Fruit fly (Drosophila melanogaster) whole organism, embryonic: Measurements from ENCODE around the gene CG12507.

Experiments used
- Blimp-1 ChIP-seq: fragments of 200-800 bp; sonication (Bioruptor generic); optimal IDR thresholded peaks from 3 replicates; lab custom pipeline; 2018; ENCODE audit warnings: missing biosample characterization, missing genetic modification characterization, mild to moderate bottlenecking, moderate library complexity, missing genetic modification reagents
- C15 ChIP-seq: fragments of 200-800 bp; sonication (Bioruptor generic); IDR thresholded peaks from 3 replicates; pipeline ENCODE4 v1.3.6; 2022; ENCODE audit warnings: missing biosample characterization, missing genetic modification characterization
- CG13775 ChIP-seq: fragments of 200-800 bp; sonication (Bioruptor generic); optimal IDR thresholded peaks from 3 replicates; lab custom pipeline; 2017; ENCODE audit warnings: missing biosample characterization, mild to moderate bottlenecking, missing genetic modification characterization
- CG14667 ChIP-seq: fragments of 200-800 bp; sonication (Bioruptor generic); IDR thresholded peaks from 2 replicates; pipeline ENCODE4 v1.3.6; 2022; ENCODE audit warnings: missing biosample characterization, missing genetic modification characterization
- CG14710 ChIP-seq: fragments of 200-800 bp; sonication (Bioruptor generic); optimal IDR thresholded peaks from 3 replicates; lab custom pipeline; 2019; ENCODE audit warnings: missing biosample characterization, mild to moderate bottlenecking, missing genetic modification characterization, moderate library complexity
- CG1603 ChIP-seq: fragments of 200-800 bp; sonication (Bioruptor generic); optimal IDR thresholded peaks from 2 replicates; lab custom pipeline; 2019; ENCODE audit warnings: missing biosample characterization, mild to moderate bottlenecking, missing genetic modification characterization, moderate library complexity
- CG17328 ChIP-seq: fragments of 200-800 bp; sonication (Bioruptor generic); IDR thresholded peaks from 2 replicates; pipeline ENCODE4 v1.3.6; 2022; ENCODE audit warnings: missing biosample characterization, missing genetic modification characterization
- CG17568 ChIP-seq: fragments of 200-800 bp; sonication (Bioruptor generic); optimal IDR thresholded peaks from 2 replicates; lab custom pipeline; 2018; ENCODE audit warnings: missing biosample characterization, mild to moderate bottlenecking, missing genetic modification characterization, moderate library complexity
- CG18619 ChIP-seq: fragments of 200-800 bp; sonication (Bioruptor generic); optimal IDR thresholded peaks from 3 replicates; lab custom pipeline; 2017; ENCODE audit warnings: missing biosample characterization, mild to moderate bottlenecking, missing genetic modification characterization
- CG30020 ChIP-seq: fragments of 200-800 bp; optimal IDR thresholded peaks from 2 replicates; lab custom pipeline; 2019; ENCODE audit warnings: missing biosample characterization, mild to moderate bottlenecking, missing genetic modification characterization, moderate library complexity
- CG32767 ChIP-seq: fragments of 200-800 bp; sonication (Bioruptor generic); IDR thresholded peaks from 2 replicates; pipeline ENCODE4 v1.3.6; 2022; ENCODE audit warnings: missing biosample characterization, missing genetic modification characterization
- CG4328 ChIP-seq: fragments of 200-800 bp; sonication (Bioruptor generic); optimal IDR thresholded peaks from 3 replicates; lab custom pipeline; 2017; ENCODE audit warnings: missing biosample characterization, missing genetic modification reagents, missing genetic modification characterization
- CG4707 ChIP-seq: fragments of 200-800 bp; sonication (Bioruptor generic); optimal IDR thresholded peaks from 2 replicates; lab custom pipeline; 2018; ENCODE audit warnings: missing biosample characterization, mild to moderate bottlenecking, missing genetic modification characterization, moderate library complexity
- CG5953 ChIP-seq: fragments of 200-800 bp; sonication (Bioruptor generic); IDR thresholded peaks from 2 replicates; pipeline ENCODE4 v1.3.6; 2022; ENCODE audit warnings: missing biosample characterization, missing genetic modification characterization
- CG6175 ChIP-seq: fragments of 200-800 bp; sonication (Bioruptor generic); IDR thresholded peaks from 3 replicates; pipeline ENCODE4 v1.3.6; 2022; ENCODE audit warnings: missing biosample characterization, missing genetic modification characterization
- CG8281 ChIP-seq: fragments of 200-800 bp; sonication (Bioruptor generic); optimal IDR thresholded peaks from 2 replicates; lab custom pipeline; 2018; ENCODE audit warnings: missing biosample characterization, mild to moderate bottlenecking, missing genetic modification characterization, moderate library complexity
- CG8478 ChIP-seq: fragments of >200 bp; optimal IDR thresholded peaks from 2 replicates; lab custom pipeline; 2018
- CG9797 ChIP-seq: fragments of 200-800 bp; sonication (Bioruptor generic); optimal IDR thresholded peaks from 3 replicates; lab custom pipeline; 2018; ENCODE audit warnings: missing biosample characterization, mild to moderate bottlenecking, missing genetic modification characterization
- CG9817 ChIP-seq: fragments of 200-800 bp; sonication (Bioruptor generic); optimal IDR thresholded peaks from 2 replicates; lab custom pipeline; 2018; ENCODE audit warnings: missing biosample characterization, mild to moderate bottlenecking, missing genetic modification characterization, moderate library complexity
- CoRest ChIP-seq: fragments of 200-800 bp; sonication (Bioruptor generic); optimal IDR thresholded peaks from 3 replicates; lab custom pipeline; 2018; ENCODE audit warnings: missing biosample characterization, mild to moderate bottlenecking, missing genetic modification characterization, moderate library complexity
- D ChIP-seq, 2 experiments: fragments of 200-800 bp in 1 of 2; fragments of >200 bp in 1 of 2; sonication (Bioruptor generic) in 1 of 2; optimal IDR thresholded peaks; 2 replicates in 1 of 2; 3 replicates in 1 of 2; lab custom pipeline; 2017; ENCODE audit warnings: mild to moderate bottlenecking in 1 of 2, missing biosample characterization in 1 of 2, missing genetic modification characterization in 1 of 2, missing genetic modification reagents in 1 of 2
- Dbx ChIP-seq: fragments of 200-800 bp; sonication (Bioruptor generic); IDR thresholded peaks from 3 replicates; pipeline ENCODE4 v1.3.6; 2022; ENCODE audit warnings: missing biosample characterization, missing genetic modification characterization
- Dref ChIP-seq: fragments of 200-800 bp; sonication (Bioruptor generic); IDR thresholded peaks from 2 replicates; pipeline ENCODE4 v1.3.6; 2022; ENCODE audit warnings: missing biosample characterization, missing genetic modification characterization
- Ets97D ChIP-seq: fragments of 200-800 bp; sonication (Bioruptor generic); optimal IDR thresholded peaks from 3 replicates; lab custom pipeline; 2016; ENCODE audit warnings: missing biosample characterization, missing genetic modification characterization
- Fer1 ChIP-seq: fragments of 200-800 bp; sonication (Bioruptor generic); optimal IDR thresholded peaks from 2 replicates; lab custom pipeline; 2017; ENCODE audit warnings: missing biosample characterization, mild to moderate bottlenecking, missing genetic modification characterization
- HLH3B ChIP-seq: fragments of 200-800 bp; sonication (Bioruptor generic); IDR thresholded peaks from 2 replicates; pipeline ENCODE4 v1.3.6; 2022; ENCODE audit warnings: missing biosample characterization, missing genetic modification characterization
- Mrtf ChIP-seq: fragments of 200-800 bp; sonication (Bioruptor generic); IDR thresholded peaks from 3 replicates; pipeline ENCODE4 v1.3.6; 2022; ENCODE audit warnings: missing biosample characterization, missing genetic modification characterization
- NFAT ChIP-seq: fragments of 200-800 bp; sonication (Bioruptor generic); IDR thresholded peaks from 2 replicates; pipeline ENCODE4 v1.3.6; 2022; ENCODE audit warnings: missing biosample characterization, missing genetic modification characterization
- Oaz ChIP-seq: fragments of 200-800 bp; sonication (Bioruptor generic); IDR thresholded peaks from 2 replicates; pipeline ENCODE4 v1.3.6; 2022; ENCODE audit warnings: missing biosample characterization, missing genetic modification characterization
- PHDP ChIP-seq: fragments of 200-800 bp; sonication (Bioruptor generic); optimal IDR thresholded peaks from 3 replicates; lab custom pipeline; 2018; ENCODE audit warnings: missing biosample characterization, mild to moderate bottlenecking, missing genetic modification characterization, moderate library complexity
- Ravus ChIP-seq: fragments of 200-800 bp; sonication (Bioruptor generic); IDR thresholded peaks from 2 replicates; pipeline ENCODE4 v1.3.6; 2022; ENCODE audit warnings: missing biosample characterization, missing genetic modification characterization
- Side ChIP-seq: fragments of 200-800 bp; sonication (Bioruptor generic); optimal IDR thresholded peaks from 2 replicates; lab custom pipeline; 2016; ENCODE audit warnings: missing biosample characterization, missing genetic modification characterization
- Sry-δ ChIP-seq: fragments of 200-800 bp; sonication (Bioruptor generic); optimal IDR thresholded peaks from 2 replicates; lab custom pipeline; 2016; ENCODE audit warnings: missing biosample characterization, missing genetic modification characterization
- Xbp1 ChIP-seq: fragments of 200-800 bp; sonication (Bioruptor generic); optimal IDR thresholded peaks from 3 replicates; lab custom pipeline; 2016; ENCODE audit warnings: missing biosample characterization, mild to moderate bottlenecking, missing genetic modification characterization
- aop ChIP-seq: fragments of 200-800 bp; sonication (Bioruptor generic); IDR thresholded peaks from 2 replicates; pipeline ENCODE4 v1.3.6; 2022; ENCODE audit warnings: missing biosample characterization, missing genetic modification characterization
- ash1 ChIP-seq: fragments of 200-800 bp; sonication (Bioruptor generic); optimal IDR thresholded peaks from 2 replicates; lab custom pipeline; 2018; ENCODE audit warnings: missing biosample characterization, mild to moderate bottlenecking, missing genetic modification characterization
- caup ChIP-seq: fragments of 200-800 bp; sonication (Bioruptor generic); optimal IDR thresholded peaks from 3 replicates; lab custom pipeline; 2017; ENCODE audit warnings: missing biosample characterization, mild to moderate bottlenecking, missing genetic modification characterization, moderate library complexity; ENCODE audit not compliant: severe bottlenecking
- ci ChIP-seq: fragments of 200-800 bp; sonication (Bioruptor generic); IDR thresholded peaks from 3 replicates; pipeline ENCODE4 v1.3.6; 2022; ENCODE audit warnings: missing biosample characterization, missing genetic modification characterization
- crc ChIP-seq: fragments of 200-800 bp; sonication (Bioruptor generic); optimal IDR thresholded peaks from 2 replicates; lab custom pipeline; 2016; ENCODE audit warnings: missing biosample characterization, missing genetic modification characterization
- danr ChIP-seq: fragments of 200-800 bp; sonication (Bioruptor generic); IDR thresholded peaks from 2 replicates; pipeline ENCODE4 v1.3.6; 2022; ENCODE audit warnings: missing biosample characterization, missing genetic modification characterization
- en ChIP-seq: fragments of 200-800 bp; sonication (Bioruptor generic); optimal IDR thresholded peaks from 2 replicates; lab custom pipeline; 2016; ENCODE audit warnings: missing biosample characterization, missing genetic modification characterization
- fd64A ChIP-seq: fragments of 200-800 bp; sonication (Bioruptor generic); optimal IDR thresholded peaks from 3 replicates; lab custom pipeline; 2018; ENCODE audit warnings: missing biosample characterization, mild to moderate bottlenecking, missing genetic modification characterization
- fu2 ChIP-seq: fragments of 200-800 bp; sonication (Bioruptor generic); optimal IDR thresholded peaks from 2 replicates; lab custom pipeline; 2016; ENCODE audit warnings: missing biosample characterization, missing genetic modification characterization
- hkb ChIP-seq, 2 experiments: fragments of 200-800 bp in 1 of 2; fragments of >200 bp in 1 of 2; sonication (Bioruptor generic) in 1 of 2; IDR thresholded peaks in 1 of 2; optimal IDR thresholded peaks in 1 of 2; 2 replicates each; pipeline versions ENCODE4 v1.3.6 to Lab custom; 2017 to 2022; ENCODE audit warnings: missing biosample characterization in 1 of 2, missing genetic modification characterization in 1 of 2
- mam ChIP-seq: fragments of 200-800 bp; sonication (Bioruptor generic); optimal IDR thresholded peaks from 3 replicates; lab custom pipeline; 2016; ENCODE audit warnings: missing biosample characterization, missing genetic modification characterization
- pfk ChIP-seq: fragments of 200-800 bp; sonication (Bioruptor generic); optimal IDR thresholded peaks from 2 replicates; lab custom pipeline; 2018; ENCODE audit warnings: missing biosample characterization, mild to moderate bottlenecking, missing genetic modification characterization, moderate library complexity
- schlank ChIP-seq: fragments of 200-800 bp; sonication (Bioruptor generic); optimal IDR thresholded peaks from 2 replicates; lab custom pipeline; 2018; ENCODE audit warnings: missing biosample characterization, mild to moderate bottlenecking, missing genetic modification characterization
- so ChIP-seq: fragments of 200-800 bp; sonication (Bioruptor generic); IDR thresholded peaks from 3 replicates; pipeline ENCODE4 v1.3.6; 2022; ENCODE audit warnings: missing biosample characterization, missing genetic modification characterization
- tio ChIP-seq: fragments of 200-800 bp; sonication (Bioruptor generic); optimal IDR thresholded peaks from 2 replicates; lab custom pipeline; 2017; ENCODE audit warnings: missing biosample characterization, missing genetic modification characterization, inconsistent platforms
- trem ChIP-seq: fragments of 200-800 bp; optimal IDR thresholded peaks from 3 replicates; lab custom pipeline; 2019; ENCODE audit warnings: missing biosample characterization, mild to moderate bottlenecking, missing genetic modification characterization, moderate library complexity

Gene CG12507

DNA sequence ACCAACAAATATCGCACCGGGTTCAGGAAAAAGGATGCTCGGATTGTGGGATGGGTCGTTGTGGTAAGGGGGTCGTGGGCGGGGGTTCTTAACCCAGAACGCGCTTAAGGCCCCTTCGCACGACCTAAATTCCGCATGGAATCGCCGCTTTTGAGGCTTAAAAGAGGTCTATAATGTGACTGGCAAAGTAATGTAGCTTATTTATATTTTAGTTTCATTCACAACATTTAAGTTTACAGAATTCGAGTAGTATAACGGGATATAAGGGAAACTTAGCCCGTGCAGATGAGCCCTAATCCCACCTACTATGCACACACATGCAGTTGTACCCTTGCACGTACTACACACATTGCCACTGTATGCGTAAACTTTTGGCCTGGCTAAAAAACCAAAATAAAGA is 12.4 kb upstream of the CG12507 start (continued):
- TF ChIP-seq CG13775 (GFP tag; lab: Kevin White, UChicago) (peak; percentile 83), trem (peak; percentile 85), Ets97D (GFP tag; lab: Kevin White, UChicago) (no peak), CG4328 (peak; percentile 91), CG4707 (GFP tag; lab: Kevin White, UChicago) (peak; percentile 81), Xbp1 (GFP tag; lab: Kevin White, UChicago) (peak; percentile 76), Fer1 (GFP tag; lab: Kevin White, UChicago) (peak; percentile 87), C15 (GFP tag; lab: Robert Waterston, UW) (peak; percentile 56; the same call in 1 of the 3 replicates), CG32767 (GFP tag; lab: Robert Waterston, UW) (peak; percentile 66), en (no peak), HLH3B (peak; percentile 85), CoRest (tag; lab: Kevin White, UChicago) (peak; percentile 80), CG5953 (GFP tag; lab: Robert Waterston, UW) (peak; percentile 74), fd64A (GFP tag; lab: Kevin White, UChicago) (peak; percentile 71), fu2 (GFP tag; lab: Kevin White, UChicago) (no peak), Dref (GFP tag; lab: Robert Waterston, UW) (no peak), crc (GFP tag; lab: Kevin White, UChicago) (peak; percentile 24), Dbx (GFP tag; lab: Robert Waterston, UW) (peak; percentile 53; the same call in 1 of the 3 replicates), CG17568 (GFP tag; lab: Kevin White, UChicago) (peak; percentile 86), danr (peak; percentile 72), CG18619 (GFP tag; lab: Kevin White, UChicago) (peak; percentile 75), Blimp-1 (GFP tag; lab: Kevin White, UChicago) (peak; percentile 87), ci (GFP tag; lab: Robert Waterston, UW) (peak; percentile 95), CG6175 (GFP tag; lab: Robert Waterston, UW) (no peak), Sry-δ (GFP tag; lab: Kevin White, UChicago) (no peak), pfk (peak; percentile 57), so (GFP tag; lab: Robert Waterston, UW) (peak; percentile 88), ash1 (GFP tag; lab: Kevin White, UChicago) (no peak), CG30020 (tag; lab: Kevin White, UChicago) (peak; percentile 53), CG14710 (tag; lab: Kevin White, UChicago) (peak; percentile 91), Mrtf (GFP tag; lab: Robert Waterston, UW) (peak; percentile 66), CG9817 (tag; lab: Kevin White, UChicago) (peak; percentile 83), CG17328 (GFP tag; lab: Robert Waterston, UW) (peak; percentile 81), CG14667 (GFP tag; lab: Robert Waterston, UW) (peak; percentile 65; the same call in 1 of the 2 replicates), CG8281 (tag; lab: Kevin White, UChicago) (peak; percentile 71), mam (GFP tag; lab: Kevin White, UChicago) (no peak), CG9797 (GFP tag; lab: Kevin White, UChicago) (no peak), Ravus (GFP tag; lab: Robert Waterston, UW) (peak; percentile 23), schlank (tag; lab: Kevin White, UChicago) (peak; percentile 46), tio (GFP tag; lab: Kevin White, UChicago) (no peak), Oaz (GFP tag; lab: Robert Waterston, UW) (peak; percentile 71), caup (peak; percentile 87), PHDP (tag; lab: Kevin White, UChicago) (peak; percentile 87), D (optimal IDR thresholded peaks at IDR 0.05; lab: Kevin White, UChicago) (no peak), D (GFP tag; optimal IDR thresholded peaks at IDR 0.05; lab: Kevin White, UChicago) (peak; percentile 87), hkb (optimal IDR thresholded peaks at IDR 0.05; lab: Kevin White, UChicago) (no peak), hkb (GFP tag; IDR thresholded peaks at IDR 0.05; lab: Robert Waterston, UW) (peak; percentile 93), CG8478 (lab: Kevin White, UChicago) (no peak), CG1603 (tag; lab: Kevin White, UChicago) (peak; percentile 89), Side (GFP tag; lab: Kevin White, UChicago) (peak; percentile 31), aop (GFP tag; lab: Robert Waterston, UW) (no peak), NFAT (GFP tag; lab: Robert Waterston, UW) (peak; percentile 59)
